Worm (Caenorhabditis elegans): Measurements from ENCODE around the gene mcd-1.
A peak's percentile ranks its signal among the peaks of the same experiment; 100 is the strongest.

The mcd-1 gene

ce11 chrII:13847366-13847765 is 41.0 kb upstream of the mcd-1 start:
- peak in 1 of 3 experiments; percentile 35 for TF ChIP-seq dpl-1 (GFP tag; optimal IDR thresholded peaks at IDR 0.05)
- TF ChIP-seq blmp-1 (tag; optimal IDR thresholded peaks at IDR 0.05), result peak; percentile 2
- no peak for TF ChIP-seq unc-62 (GFP tag; optimal IDR thresholded peaks at IDR 0.05)
- peak; percentile 11 for TF ChIP-seq snu-23 (GFP tag; optimal IDR thresholded peaks at IDR 0.05)
- TF ChIP-seq efl-1 (optimal IDR thresholded peaks at IDR 0.05), result peak; percentile 17 to 32
- TF ChIP-seq efl-1 (GFP tag; optimal IDR thresholded peaks at IDR 0.05 in 1 of 2), result no peak
- TF ChIP-seq lsy-2 (tag; optimal IDR thresholded peaks at IDR 0.05), result peak in 1 of 2 experiments; percentile 4
- no peak for TF ChIP-seq lin-14 (GFP tag; optimal IDR thresholded peaks at IDR 0.05)
- TF ChIP-seq ztf-4 (tag; optimal IDR thresholded peaks at IDR 0.05), result no peak
- no peak for TF ChIP-seq ama-1 (optimal IDR thresholded peaks at IDR 0.05)
- peak; percentile 54 for TF ChIP-seq nhr-85 (tag)
- TF ChIP-seq lin-35 (GFP tag; optimal IDR thresholded peaks at IDR 0.05), result peak in 1 of 2 experiments; percentile 14
- TF ChIP-seq nhr-19 (GFP tag; conservative IDR thresholded peaks at IDR 0.05), result no peak
- no peak for TF ChIP-seq sptf-1 (tag; optimal IDR thresholded peaks at IDR 0.05)
- no peak for TF ChIP-seq ets-5 (GFP tag; IDR thresholded peaks at IDR 0.05)

ce11 chrII:13852004-13852403 is 36.3 kb upstream of the mcd-1 start, which contains the start of gene F08G2.8:
Gene F08G2.8, plus strand, starts transcription at chrII:13852304.
- no peak for TF ChIP-seq elt-2 (tag; optimal IDR thresholded peaks at IDR 0.05)
- peak; percentile 48 for TF ChIP-seq nhr-85 (tag)

- TF ChIP-seq nhr-19 (GFP tag; conservative IDR thresholded peaks at IDR 0.05), result peak; percentile 10; the same call in 1 of the 2 replicates
- TF ChIP-seq snpc-4 (tag; optimal IDR thresholded peaks at IDR 0.05), result peak; percentile 73
- peak; percentile 60 for TF ChIP-seq nhr-90 (tag; optimal IDR thresholded peaks at IDR 0.05; ENCODE audit: poor library complexity)
- peak; percentile 49 for TF ChIP-seq nhr-47 (tag; optimal IDR thresholded peaks at IDR 0.05)
- peak; percentile 35 for TF ChIP-seq nhr-20 (tag; optimal IDR thresholded peaks at IDR 0.05)
- peak; percentile 62 for TF ChIP-seq elt-2 (tag; optimal IDR thresholded peaks at IDR 0.05)
- peak; percentile 38 for TF ChIP-seq nhr-71 (tag; optimal IDR thresholded peaks at IDR 0.05)
- TF ChIP-seq elt-3 (tag; optimal IDR thresholded peaks at IDR 0.05), result peak in 1 of 6 experiments; percentile 6
These were observed 35.7 kb upstream of the mcd-1 start for ce11 chrII:13852532-13853199.

- TF ChIP-seq snu-23 (GFP tag; optimal IDR thresholded peaks at IDR 0.05) (no peak), fkh-8 (tag; optimal IDR thresholded peaks at IDR 0.05) (no peak), ama-1 (optimal IDR thresholded peaks at IDR 0.05) (no peak), ceh-88 (GFP tag; IDR thresholded peaks at IDR 0.05) (no peak), hpl-2 (GFP tag; optimal IDR thresholded peaks at IDR 0.05) (no peak), lin-35 (GFP tag; optimal IDR thresholded peaks at IDR 0.05) (no peak), mab-9 (GFP tag; IDR thresholded peaks at IDR 0.05) (no peak), lin-39 (tag; optimal IDR thresholded peaks at IDR 0.05) (no peak), dsc-1 (tag; optimal IDR thresholded peaks at IDR 0.05) (no peak), mef-2 (tag; optimal IDR thresholded peaks at IDR 0.05) (no peak), xbp-1 (tag; optimal IDR thresholded peaks at IDR 0.05) (no peak), F16B12.6 (tag; optimal IDR thresholded peaks at IDR 0.05) (no peak)
These were observed 33.0 kb upstream of the mcd-1 start for ce11 chrII:13855352-13855751.

- no peak for TF ChIP-seq sup-37 (GFP tag; optimal IDR thresholded peaks at IDR 0.05)
- no peak for TF ChIP-seq ama-1 (optimal IDR thresholded peaks at IDR 0.05)
- no peak for TF ChIP-seq ceh-88 (GFP tag; IDR thresholded peaks at IDR 0.05)
- TF ChIP-seq irx-1 (tag; optimal IDR thresholded peaks at IDR 0.05), result no peak
- no peak for TF ChIP-seq efl-3 (GFP tag; optimal IDR thresholded peaks at IDR 0.05)
- no peak for TF ChIP-seq elt-3 (tag; optimal IDR thresholded peaks at IDR 0.05)
- no peak for TF ChIP-seq fkh-10 (GFP tag; optimal IDR thresholded peaks at IDR 0.05)
- TF ChIP-seq nhr-20 (tag; optimal IDR thresholded peaks at IDR 0.05), result no peak
- TF ChIP-seq efl-1 (optimal IDR thresholded peaks at IDR 0.05), result no peak
- TF ChIP-seq efl-1 (GFP tag; optimal IDR thresholded peaks at IDR 0.05 in 1 of 2), result peak in 1 of 2 experiments; percentile 40
- TF ChIP-seq pax-3 (tag; optimal IDR thresholded peaks at IDR 0.05), result no peak
- peak; percentile 19 for TF ChIP-seq nhr-85 (tag)
These were observed 30.0 kb upstream of the mcd-1 start for ce11 chrII:13858352-13858751.

Data from whole organism, L1 larva.